Fruit fly (Drosophila melanogaster) whole organism, wandering third instar larva: ENCODE results near the gene CG42591.
"Not testable (repeated sequence)": the region's sequence is repeated elsewhere in the genome, so short reads cannot be mapped to it uniquely, and the experiment has no call there.

Source experiments
- CrebA ChIP-seq: fragments of 200-800 bp; sonication (Bioruptor generic); optimal IDR thresholded peaks from 2 replicates; lab custom pipeline; 2016; ENCODE audit warnings: missing biosample characterization, mild to moderate bottlenecking, missing genetic modification characterization, borderline replicate concordance
- Hr78 ChIP-seq: fragments of >200 bp; optimal IDR thresholded peaks from 2 replicates; lab custom pipeline; 2017; ENCODE audit warnings: missing biosample characterization, missing genetic modification characterization
- Jra ChIP-seq: sonication (Bioruptor generic); optimal IDR thresholded peaks from 2 replicates; lab custom pipeline; 2016; ENCODE audit warnings: missing biosample characterization, missing genetic modification characterization
- Myc ChIP-seq: fragments of >200 bp; optimal IDR thresholded peaks from 2 replicates; lab custom pipeline; 2017
- OdsH ChIP-seq: fragments of 200-800 bp; sonication (Bioruptor generic); optimal IDR thresholded peaks from 2 replicates; lab custom pipeline; 2016; ENCODE audit warnings: missing biosample characterization, mild to moderate bottlenecking, missing genetic modification characterization
- Rel ChIP-seq, 2 experiments: fragments of 200-800 bp; sonication (Bioruptor generic) in 1 of 2; optimal IDR thresholded peaks; 2 replicates in 1 of 2; 3 replicates in 1 of 2; lab custom pipeline; 2016 to 2019; ENCODE audit warnings: mild to moderate bottlenecking in 2 of 2, missing biosample characterization in 2 of 2, missing genetic modification characterization in 2 of 2, moderate library complexity in 1 of 2
- br ChIP-seq: fragments of 200-800 bp; sonication (Bioruptor generic); optimal IDR thresholded peaks from 2 replicates; lab custom pipeline; 2016; ENCODE audit warnings: missing biosample characterization, missing genetic modification characterization
- dsf ChIP-seq: sonication (Bioruptor generic); optimal IDR thresholded peaks from 2 replicates; lab custom pipeline; 2016; ENCODE audit warnings: missing biosample characterization, missing genetic modification characterization, borderline replicate concordance
- ey ChIP-seq: fragments of 200-800 bp; sonication (Bioruptor generic); optimal IDR thresholded peaks from 2 replicates; lab custom pipeline; 2016; ENCODE audit warnings: missing biosample characterization, missing genetic modification characterization
- fru ChIP-seq: fragments of 200-800 bp; sonication (Bioruptor generic); optimal IDR thresholded peaks from 3 replicates; lab custom pipeline; 2016; ENCODE audit warnings: missing biosample characterization, mild to moderate bottlenecking, missing genetic modification characterization
- h ChIP-seq: fragments of 200-800 bp; sonication (Bioruptor generic); optimal IDR thresholded peaks from 3 replicates; lab custom pipeline; 2016; ENCODE audit warnings: missing biosample characterization, mild to moderate bottlenecking, missing genetic modification characterization
- pan ChIP-seq: fragments of >200 bp; optimal IDR thresholded peaks from 2 replicates; lab custom pipeline; 2017
- sage ChIP-seq: fragments of 200-800 bp; sonication (Bioruptor generic); optimal IDR thresholded peaks from 2 replicates; lab custom pipeline; 2016; ENCODE audit warnings: missing biosample characterization, mild to moderate bottlenecking, missing genetic modification characterization
- usp ChIP-seq: fragments of >200 bp; optimal IDR thresholded peaks from 2 replicates; lab custom pipeline; 2017; ENCODE audit warnings: missing biosample characterization, missing genetic modification characterization

DNA sequence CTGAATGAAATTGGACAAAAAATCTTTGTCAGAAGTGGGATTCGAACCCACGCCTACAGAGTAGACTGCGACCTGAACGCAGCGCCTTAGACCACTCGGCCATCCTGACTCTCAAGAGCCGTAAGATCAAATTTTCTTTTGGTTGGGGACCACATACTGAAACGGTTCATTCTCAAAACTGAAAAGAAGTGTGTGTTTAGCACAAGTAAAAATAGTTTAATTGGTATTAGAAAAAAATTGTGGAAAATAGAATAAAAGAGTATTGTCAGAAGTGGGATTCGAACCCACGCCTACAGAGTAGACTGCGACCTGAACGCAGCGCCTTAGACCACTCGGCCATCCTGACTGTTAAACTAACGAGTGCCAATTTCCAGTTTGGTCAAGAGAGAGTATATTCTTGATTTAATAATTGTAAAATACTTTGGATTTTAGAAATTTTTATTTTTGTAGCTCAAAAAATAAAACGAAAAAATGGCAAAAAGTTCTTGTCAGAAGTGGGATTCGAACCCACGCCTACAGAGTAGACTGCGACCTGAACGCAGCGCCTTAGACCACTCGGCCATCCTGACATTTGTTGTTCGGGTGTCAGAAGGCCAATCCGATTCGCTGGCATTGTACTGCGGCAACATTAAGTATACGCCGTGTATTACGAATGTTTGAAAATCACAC, 9.4 kb downstream of the CG42591 start:
- TF ChIP-seq br (GFP tag; lab: Kevin White, UChicago); ey (GFP tag; lab: Kevin White, UChicago); pan; Rel (GFP tag; optimal IDR thresholded peaks at IDR 0.05; lab: Kevin White, UChicago); Jra (GFP tag; lab: Kevin White, UChicago); sage (GFP tag; lab: Kevin White, UChicago); usp (GFP tag; lab: Kevin White, UChicago); Hr78 (GFP tag; lab: Kevin White, UChicago); OdsH (GFP tag; lab: Kevin White, UChicago); fru (GFP tag; lab: Kevin White, UChicago); dsf; h (GFP tag; lab: Kevin White, UChicago); Myc (lab: Kevin White, UChicago): not testable (repeated sequence)
- peak; percentile 11 for TF ChIP-seq Rel (tag; optimal IDR thresholded peaks at IDR 0.05; lab: Kevin White, UChicago)
- TF ChIP-seq CrebA (GFP tag; lab: Kevin White, UChicago), result peak; percentile 82
